Worm (Caenorhabditis elegans): ENCODE results near the gene F59B2.3.
"Not testable (repeated sequence)": the region's sequence is repeated elsewhere in the genome, so short reads cannot be mapped to it uniquely, and the experiment has no call there.

The F59B2.3 gene

ce11 chrIII:9012309-9012708 lies 12.7 kb upstream of the F59B2.3 start, which contains the start of gene F59B2.9:
TSS of gene F59B2.9 (minus strand) at chrIII:9012409.
- TF ChIP-seq nhr-19 (GFP tag; conservative IDR thresholded peaks at IDR 0.05) = no peak
- no peak for TF ChIP-seq irx-1 (tag; optimal IDR thresholded peaks at IDR 0.05)
- TF ChIP-seq lin-14 (GFP tag; optimal IDR thresholded peaks at IDR 0.05) = no peak
- no peak for TF ChIP-seq aha-1 (tag; optimal IDR thresholded peaks at IDR 0.05)
- no peak for TF ChIP-seq nhr-12 (tag; optimal IDR thresholded peaks at IDR 0.05)
- no peak for TF ChIP-seq lin-13 (GFP tag; optimal IDR thresholded peaks at IDR 0.05)
- TF ChIP-seq elt-3 (tag; optimal IDR thresholded peaks at IDR 0.05) = no peak
- TF ChIP-seq egl-13 (tag; optimal IDR thresholded peaks at IDR 0.05) = no peak
- TF ChIP-seq fkh-4 (tag; optimal IDR thresholded peaks at IDR 0.05; ENCODE audit: borderline replicate concordance) = no peak
- no peak for TF ChIP-seq vab-15 (tag; optimal IDR thresholded peaks at IDR 0.05)
- TF ChIP-seq dpl-1 (GFP tag; optimal IDR thresholded peaks at IDR 0.05) = no peak
- no peak for TF ChIP-seq nhr-20 (tag; optimal IDR thresholded peaks at IDR 0.05)
- no peak for TF ChIP-seq nhr-71 (tag; optimal IDR thresholded peaks at IDR 0.05)
- TF ChIP-seq ztf-4 (tag; optimal IDR thresholded peaks at IDR 0.05) = no peak
- TF ChIP-seq xbp-1 (tag; optimal IDR thresholded peaks at IDR 0.05) = no peak
- TF ChIP-seq mef-2 (tag; optimal IDR thresholded peaks at IDR 0.05) = no peak
- TF ChIP-seq fkh-10 (GFP tag; optimal IDR thresholded peaks at IDR 0.05) = no peak
- no peak for TF ChIP-seq tbx-2 (tag; optimal IDR thresholded peaks at IDR 0.05)
- no peak for TF ChIP-seq nhr-47 (tag; optimal IDR thresholded peaks at IDR 0.05)

ce11 chrIII:9010047-9010446 lies 10.5 kb upstream of the F59B2.3 start, which contains the start of gene F59B2.8:
TSS of gene F59B2.8 (minus strand) at chrIII:9010197.
- no peak for TF ChIP-seq fkh-4 (tag; optimal IDR thresholded peaks at IDR 0.05; ENCODE audit: borderline replicate concordance)

- peak; percentile 70 for TF ChIP-seq lin-14 (GFP tag; optimal IDR thresholded peaks at IDR 0.05)
- peak; percentile 59 for TF ChIP-seq elt-2 (tag; optimal IDR thresholded peaks at IDR 0.05)
- TF ChIP-seq rnt-1 (tag; optimal IDR thresholded peaks at IDR 0.05) = peak; percentile 30
- no peak for TF ChIP-seq Y116A8C.19 (tag; optimal IDR thresholded peaks at IDR 0.05; ENCODE audit: borderline replicate concordance)
- peak in 1 of 2 experiments; percentile 21 for TF ChIP-seq lsy-2 (tag; optimal IDR thresholded peaks at IDR 0.05)
- TF ChIP-seq elt-3 (tag; optimal IDR thresholded peaks at IDR 0.05) = no peak
- TF ChIP-seq C16A3.4 (tag; optimal IDR thresholded peaks at IDR 0.05) = peak; percentile 3
Observed at ce11 chrIII:9007183-9007582, 7.6 kb upstream of the F59B2.3 start.

ce11 chrIII:9005905-9006372 lies 6.4 kb upstream of the F59B2.3 start, which contains the start of gene rab-6.1:
TSS of gene rab-6.1 (minus strand) at chrIII:9005955.
- TF ChIP-seq unc-130, elt-3, C16A3.4 (tag; optimal IDR thresholded peaks at IDR 0.05): not testable (repeated sequence)

- TF ChIP-seq hlh-4 (tag; optimal IDR thresholded peaks at IDR 0.05) (no peak), sptf-1 (tag; optimal IDR thresholded peaks at IDR 0.05) (no peak), skn-1 (tag; optimal IDR thresholded peaks at IDR 0.05) (no peak), zag-1 (tag; optimal IDR thresholded peaks at IDR 0.05) (no peak), nhr-19 (GFP tag; conservative IDR thresholded peaks at IDR 0.05) (no peak), Y116A8C.19 (tag; optimal IDR thresholded peaks at IDR 0.05; ENCODE audit: borderline replicate concordance) (no peak), mep-1 (tag; optimal IDR thresholded peaks at IDR 0.05) (no peak), unc-30 (tag; optimal IDR thresholded peaks at IDR 0.05) (no peak), nhr-85 (tag) (no peak), unc-86 (tag; optimal IDR thresholded peaks at IDR 0.05) (no peak), jun-1 (tag; optimal IDR thresholded peaks at IDR 0.05) (no peak), elt-2 (tag; optimal IDR thresholded peaks at IDR 0.05) (no peak), unc-130 (tag; optimal IDR thresholded peaks at IDR 0.05) (no peak), nhr-11 (tag; optimal IDR thresholded peaks at IDR 0.05) (no peak), unc-62 (GFP tag; optimal IDR thresholded peaks at IDR 0.05) (no peak), nhr-71 (tag; optimal IDR thresholded peaks at IDR 0.05) (no peak), lin-14 (GFP tag; optimal IDR thresholded peaks at IDR 0.05) (no peak)
Observed at ce11 chrIII:9004658-9005057, 5.1 kb upstream of the F59B2.3 start.
